Worm (Caenorhabditis elegans) whole organism, L4 larva: ENCODE measurements around the gene F21C10.10.

ENCODE experiments used
- R02D3.7 ChIP-seq: fragments of 150-350 bp; sonication (generic microtip); optimal IDR thresholded peaks from 3 replicates; lab custom pipeline; 2014; ENCODE audit warnings: missing biosample characterization, missing genetic modification characterization
- ZK337.2 ChIP-seq: fragments of 200-800 bp; sonication (Bioruptor generic); IDR thresholded peaks from 2 replicates; pipeline ENCODE4 v1.3.6; 2022; ENCODE audit warnings: missing genetic modification reagents, missing genetic modification characterization, missing compliant biosample characterization
- ceh-28 ChIP-seq: fragments of 150-350 bp; optimal IDR thresholded peaks from 2 replicates; lab custom pipeline; 2014; ENCODE audit warnings: missing biosample characterization, missing genetic modification reagents, missing genetic modification characterization
- ces-1 ChIP-seq: fragments of 150-350 bp; sonication (generic microtip); optimal IDR thresholded peaks from 4 replicates; lab custom pipeline; 2014; ENCODE audit warnings: missing biosample characterization, missing genetic modification reagents, missing genetic modification characterization
- fkh-10 ChIP-seq: fragments of 150-350 bp; optimal IDR thresholded peaks from 2 replicates; lab custom pipeline; 2014; ENCODE audit warnings: missing biosample characterization, missing genetic modification reagents, missing genetic modification characterization
- nhr-25 ChIP-seq: sonication (generic microtip); optimal IDR thresholded peaks from 2 replicates; lab custom pipeline; 2017; ENCODE audit warnings: missing genetic modification characterization, mild to moderate bottlenecking, missing compliant biosample characterization, antibody characterized with exemption, moderate library complexity, borderline replicate concordance; ENCODE audit not compliant: insufficient read depth
- nhr-77 ChIP-seq: fragments of 150-350 bp; optimal IDR thresholded peaks from 2 replicates; lab custom pipeline; 2014; ENCODE audit warnings: missing biosample characterization, missing genetic modification characterization
- pha-4 ChIP-seq, 2 experiments: fragments of 150-350 bp in 1 of 2; fragments of 200-800 bp in 1 of 2; sonication (Bioruptor generic) in 1 of 2; IDR thresholded peaks in 1 of 2; optimal IDR thresholded peaks in 1 of 2; 2 replicates each; pipeline versions ENCODE4 v1.3.6 to Lab custom; 2014 to 2022; ENCODE audit warnings: missing genetic modification characterization in 2 of 2, missing genetic modification reagents in 2 of 2, missing biosample characterization in 1 of 2, missing compliant biosample characterization in 1 of 2
- pqm-1 ChIP-seq: sonication (generic microtip); optimal IDR thresholded peaks from 2 replicates; lab custom pipeline; 2017; ENCODE audit warnings: missing biosample characterization, missing genetic modification characterization
- unc-39 ChIP-seq: sonication (generic microtip); optimal IDR thresholded peaks from 2 replicates; lab custom pipeline; 2017; ENCODE audit warnings: missing biosample characterization, missing genetic modification characterization
- vab-7 ChIP-seq: fragments of 200-800 bp; sonication (Bioruptor generic); IDR thresholded peaks from 2 replicates; pipeline ENCODE4 v1.3.6; 2022; ENCODE audit warnings: missing genetic modification reagents, missing genetic modification characterization, missing compliant biosample characterization

DNA sequence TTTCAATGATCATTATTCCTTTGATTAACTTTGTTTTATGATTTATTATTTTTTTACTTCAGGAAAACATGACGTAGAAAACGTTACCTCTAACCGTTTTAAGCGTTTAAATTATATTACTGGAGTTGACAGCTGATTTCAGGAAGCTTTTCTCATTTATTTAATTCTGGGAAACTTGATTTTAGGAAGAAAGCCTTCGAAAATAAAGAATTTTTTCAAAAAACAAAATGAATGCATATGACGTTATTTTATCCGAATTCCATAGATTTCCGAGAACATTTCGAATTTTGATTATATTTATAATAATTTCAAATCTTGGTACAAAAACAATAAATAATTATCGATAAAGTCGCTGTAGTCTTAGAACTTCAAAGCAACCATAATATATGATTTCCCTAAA lies 46.8 kb upstream of the F21C10.10 start:
- no peak for TF ChIP-seq vab-7
- no peak for TF ChIP-seq ces-1 (GFP tag; lab: Kevin White, UChicago)
- no peak for TF ChIP-seq R02D3.7 (tag; lab: Kevin White, UChicago)
- TF ChIP-seq unc-39 (tag; lab: Kevin White, UChicago), result no peak
- no peak for TF ChIP-seq pha-4 (GFP tag; IDR thresholded peaks at IDR 0.05; lab: Robert Waterston, UW)
- TF ChIP-seq pha-4 (tag; optimal IDR thresholded peaks at IDR 0.05; lab: Kevin White, UChicago), result no peak
- no peak for TF ChIP-seq ceh-28
- no peak for TF ChIP-seq nhr-25 (tag; lab: Kevin White, UChicago)
- TF ChIP-seq nhr-77 (tag; lab: Kevin White, UChicago), result no peak
- no peak for TF ChIP-seq fkh-10 (GFP tag; lab: Kevin White, UChicago)
- TF ChIP-seq ZK337.2, result no peak
- TF ChIP-seq pqm-1 (tag; lab: Kevin White, UChicago), result no peak
